Worm (Caenorhabditis elegans) whole organism, L4 larva: ENCODE results near the gene ZK688.11.

Experiments used
- D1046.2 ChIP-seq: fragments of 200-800 bp; sonication (Bioruptor generic); IDR thresholded peaks from 2 replicates; pipeline ENCODE4 v1.3.6; 2022; ENCODE audit warnings: missing genetic modification characterization, missing compliant biosample characterization
- F10B5.3 ChIP-seq: sonication (generic microtip); optimal IDR thresholded peaks from 2 replicates; lab custom pipeline; 2016; ENCODE audit warnings: mild to moderate bottlenecking, missing genetic modification characterization, missing compliant biosample characterization
- F49E8.2 ChIP-seq: sonication (generic microtip); optimal IDR thresholded peaks from 2 replicates; lab custom pipeline; 2016; ENCODE audit warnings: missing compliant biosample characterization, mild to moderate bottlenecking, missing genetic modification characterization, borderline replicate concordance
- Y75B8A.6 ChIP-seq: fragments of 200-800 bp; sonication (Bioruptor generic); IDR thresholded peaks from 2 replicates; pipeline ENCODE4 v1.3.6; 2022; ENCODE audit warnings: missing genetic modification reagents, missing genetic modification characterization, missing compliant biosample characterization
- ZK337.2 ChIP-seq: fragments of 200-800 bp; sonication (Bioruptor generic); IDR thresholded peaks from 2 replicates; pipeline ENCODE4 v1.3.6; 2022; ENCODE audit warnings: missing genetic modification reagents, missing genetic modification characterization, missing compliant biosample characterization
- attf-4 ChIP-seq: sonication (generic microtip); optimal IDR thresholded peaks from 3 replicates; lab custom pipeline; 2017; ENCODE audit warnings: missing biosample characterization, missing genetic modification characterization
- ceh-20 ChIP-seq: fragments of 200-800 bp; sonication (Bioruptor generic); IDR thresholded peaks from 2 replicates; pipeline ENCODE4 v1.3.6; 2022; ENCODE audit warnings: missing genetic modification reagents, missing genetic modification characterization, missing compliant biosample characterization
- ceh-28 ChIP-seq: fragments of 150-350 bp; optimal IDR thresholded peaks from 2 replicates; lab custom pipeline; 2014; ENCODE audit warnings: missing biosample characterization, missing genetic modification reagents, missing genetic modification characterization
- ceh-62 ChIP-seq: sonication (generic microtip); optimal IDR thresholded peaks from 2 replicates; lab custom pipeline; 2017; ENCODE audit warnings: missing biosample characterization, missing genetic modification characterization
- ceh-82 ChIP-seq: sonication (generic microtip); optimal IDR thresholded peaks from 2 replicates; lab custom pipeline; 2017; ENCODE audit warnings: missing biosample characterization, missing genetic modification characterization
- ces-1 ChIP-seq: fragments of 150-350 bp; sonication (generic microtip); optimal IDR thresholded peaks from 4 replicates; lab custom pipeline; 2014; ENCODE audit warnings: missing biosample characterization, missing genetic modification reagents, missing genetic modification characterization
- daf-12 ChIP-seq: fragments of 150-350 bp; optimal IDR thresholded peaks from 2 replicates; lab custom pipeline; 2014; ENCODE audit warnings: missing biosample characterization, missing genetic modification reagents, missing genetic modification characterization
- daf-16 ChIP-seq, 3 experiments: sonication (generic microtip); optimal IDR thresholded peaks; 2 replicates each; lab custom pipeline; 2016 to 2017; ENCODE audit warnings: missing genetic modification characterization in 3 of 3, missing genetic modification reagents in 3 of 3, mild to moderate bottlenecking in 2 of 3, missing compliant biosample characterization in 2 of 3, missing biosample characterization in 1 of 3, moderate library complexity in 1 of 3
- daf-19 ChIP-seq: fragments of 200-800 bp; sonication (Bioruptor generic); conservative IDR thresholded peaks from 2 replicates; pipeline ENCODE4 v1.3.6; 2022; ENCODE audit warnings: missing genetic modification characterization, missing compliant biosample characterization
- dmd-8 ChIP-seq: fragments of 200-800 bp; sonication (Bioruptor generic); IDR thresholded peaks from 2 replicates; pipeline ENCODE4 v1.3.6; 2022; ENCODE audit warnings: missing genetic modification characterization, missing compliant biosample characterization
- dmd-9 ChIP-seq: fragments of 200-800 bp; sonication (Bioruptor generic); IDR thresholded peaks from 2 replicates; pipeline ENCODE4 v1.3.6; 2022; ENCODE audit warnings: missing genetic modification reagents, missing genetic modification characterization, missing compliant biosample characterization
- dpl-1 ChIP-seq: fragments of 150-350 bp; optimal IDR thresholded peaks from 2 replicates; lab custom pipeline; 2014; ENCODE audit warnings: missing biosample characterization, missing genetic modification reagents, missing genetic modification characterization
- duxl-1 ChIP-seq: sonication (generic microtip); optimal IDR thresholded peaks from 2 replicates; lab custom pipeline; 2016; ENCODE audit warnings: mild to moderate bottlenecking, missing genetic modification characterization, moderate library complexity, missing compliant biosample characterization; ENCODE audit not compliant: poor library complexity
- egl-43 ChIP-seq: fragments of 200-800 bp; sonication (Bioruptor generic); IDR thresholded peaks from 2 replicates; pipeline ENCODE4 v1.3.6; 2022; ENCODE audit warnings: missing genetic modification reagents, missing genetic modification characterization, missing compliant biosample characterization
- gei-8 ChIP-seq: fragments of 200-800 bp; sonication (Bioruptor generic); optimal IDR thresholded peaks from 2 replicates; lab custom pipeline; 2018; ENCODE audit warnings: mild to moderate bottlenecking, missing genetic modification characterization, missing compliant biosample characterization
- hif-1 ChIP-seq, 2 experiments: sonication (generic microtip); optimal IDR thresholded peaks; 2 replicates each; lab custom pipeline; 2016 to 2017; ENCODE audit warnings: missing compliant biosample characterization in 2 of 2, missing genetic modification characterization in 2 of 2, missing genetic modification reagents in 2 of 2, missing genotype in 2 of 2, mild to moderate bottlenecking in 1 of 2
- hlh-11 ChIP-seq: fragments of 200-800 bp; sonication (Bioruptor generic); optimal IDR thresholded peaks from 2 replicates; lab custom pipeline; 2018; ENCODE audit warnings: mild to moderate bottlenecking, missing genetic modification characterization, missing compliant biosample characterization
- hlh-30 ChIP-seq: sonication (generic microtip); optimal IDR thresholded peaks from 2 replicates; lab custom pipeline; 2017; ENCODE audit warnings: antibody characterized with exemption, mild to moderate bottlenecking, missing genetic modification characterization, missing compliant biosample characterization; ENCODE audit not compliant: insufficient read depth
- hmg-1.1 ChIP-seq: fragments of 200-800 bp; sonication (Bioruptor generic); IDR thresholded peaks from 2 replicates; pipeline ENCODE4 v1.3.6; 2022; ENCODE audit warnings: missing genetic modification reagents, missing genetic modification characterization, missing compliant biosample characterization
- jun-1 ChIP-seq: fragments of 150-350 bp; optimal IDR thresholded peaks from 2 replicates; lab custom pipeline; 2014; ENCODE audit warnings: missing biosample characterization, missing genetic modification reagents, missing genetic modification characterization
- lin-1 ChIP-seq: fragments of 200-800 bp; sonication (Bioruptor generic); IDR thresholded peaks from 2 replicates; pipeline ENCODE4 v1.3.6; 2022; ENCODE audit warnings: missing genetic modification reagents, missing genetic modification characterization, missing compliant biosample characterization
- lin-38 ChIP-seq: fragments of 200-800 bp; sonication (Bioruptor generic); IDR thresholded peaks from 2 replicates; pipeline ENCODE4 v1.3.6; 2022; ENCODE audit warnings: missing genetic modification reagents, missing genetic modification characterization, missing compliant biosample characterization
- lsy-2 ChIP-seq, 2 experiments: fragments of 150-350 bp in 1 of 2; sonication (generic microtip) in 1 of 2; optimal IDR thresholded peaks; 2 replicates each; lab custom pipeline; 2014 to 2017; ENCODE audit warnings: missing biosample characterization in 2 of 2, missing genetic modification characterization in 2 of 2
- madf-5 ChIP-seq, 2 experiments: fragments of 200-800 bp; sonication (Bioruptor generic); IDR thresholded peaks; 2 replicates each; pipeline ENCODE4 v1.3.6; 2022; ENCODE audit warnings: missing compliant biosample characterization in 2 of 2, missing genetic modification characterization in 2 of 2
- madf-9 ChIP-seq: fragments of 200-800 bp; sonication (Bioruptor generic); conservative IDR thresholded peaks from 2 replicates; pipeline ENCODE4 v1.3.6; 2022; ENCODE audit warnings: missing genetic modification reagents, missing genetic modification characterization, missing compliant biosample characterization
- mdl-1 ChIP-seq, 2 experiments: fragments of 150-350 bp in 1 of 2; sonication (generic microtip) in 1 of 2; optimal IDR thresholded peaks; 2 replicates each; lab custom pipeline; 2014 to 2017; ENCODE audit warnings: missing biosample characterization in 2 of 2, missing genetic modification characterization in 2 of 2
- mxl-3 ChIP-seq: fragments of 200-800 bp; sonication (Bioruptor generic); optimal IDR thresholded peaks from 2 replicates; lab custom pipeline; 2018; ENCODE audit warnings: mild to moderate bottlenecking, missing genetic modification characterization, missing compliant biosample characterization
- nhr-10 ChIP-seq: fragments of 150-350 bp; optimal IDR thresholded peaks from 2 replicates; lab custom pipeline; 2014; ENCODE audit warnings: missing biosample characterization, missing genetic modification characterization
- nhr-28 ChIP-seq: fragments of 150-350 bp; optimal IDR thresholded peaks from 2 replicates; lab custom pipeline; 2014; ENCODE audit warnings: missing biosample characterization, missing genetic modification characterization
- nhr-41 ChIP-seq: fragments of 200-800 bp; sonication (Bioruptor generic); IDR thresholded peaks from 2 replicates; pipeline ENCODE4 v1.3.6; 2022; ENCODE audit warnings: missing genetic modification reagents, missing genetic modification characterization, missing compliant biosample characterization
- nhr-6 ChIP-seq: fragments of 150-350 bp; optimal IDR thresholded peaks from 2 replicates; lab custom pipeline; 2014; ENCODE audit warnings: missing biosample characterization, missing genetic modification characterization
- pha-4 ChIP-seq, 2 experiments: fragments of 150-350 bp in 1 of 2; fragments of 200-800 bp in 1 of 2; sonication (Bioruptor generic) in 1 of 2; IDR thresholded peaks in 1 of 2; optimal IDR thresholded peaks in 1 of 2; 2 replicates each; pipeline versions ENCODE4 v1.3.6 to Lab custom; 2014 to 2022; ENCODE audit warnings: missing genetic modification characterization in 2 of 2, missing genetic modification reagents in 2 of 2, missing biosample characterization in 1 of 2, missing compliant biosample characterization in 1 of 2
- php-3 ChIP-seq: fragments of 200-800 bp; sonication (Bioruptor generic); IDR thresholded peaks from 2 replicates; pipeline ENCODE4 v1.3.6; 2022; ENCODE audit warnings: missing genetic modification reagents, missing genetic modification characterization, missing compliant biosample characterization
- skn-1 ChIP-seq: fragments of 150-350 bp; optimal IDR thresholded peaks from 2 replicates; lab custom pipeline; 2014; ENCODE audit warnings: missing biosample characterization, missing genetic modification characterization
- unc-130 ChIP-seq: sonication (generic microtip); optimal IDR thresholded peaks from 2 replicates; lab custom pipeline; 2016; ENCODE audit warnings: missing genetic modification reagents, missing genetic modification characterization, missing compliant biosample characterization
- unc-62 ChIP-seq, 3 experiments: fragments of 150-350 bp in 1 of 3; sonication (generic microtip); optimal IDR thresholded peaks in 2 of 3; peaks in 1 of 3; 1 replicate in 1 of 3; 2 replicates in 2 of 3; lab custom pipeline; 2014 to 2017; ENCODE audit warnings: missing biosample characterization in 3 of 3, missing genetic modification characterization in 3 of 3, missing genetic modification reagents in 3 of 3, missing genotype in 1 of 3
- vab-7 ChIP-seq: fragments of 200-800 bp; sonication (Bioruptor generic); IDR thresholded peaks from 2 replicates; pipeline ENCODE4 v1.3.6; 2022; ENCODE audit warnings: missing genetic modification reagents, missing genetic modification characterization, missing compliant biosample characterization
- zag-1 ChIP-seq: fragments of 150-350 bp; optimal IDR thresholded peaks from 2 replicates; lab custom pipeline; 2014; ENCODE audit warnings: missing biosample characterization, missing genetic modification characterization
- zip-11 ChIP-seq: fragments of 200-800 bp; sonication (Bioruptor generic); IDR thresholded peaks from 2 replicates; pipeline ENCODE4 v1.3.6; 2022; ENCODE audit warnings: missing genetic modification characterization, missing compliant biosample characterization
- ztf-7 ChIP-seq: fragments of 150-350 bp; optimal IDR thresholded peaks from 2 replicates; lab custom pipeline; 2014; ENCODE audit warnings: missing biosample characterization, missing genetic modification characterization

The ZK688.11 gene

DNA sequence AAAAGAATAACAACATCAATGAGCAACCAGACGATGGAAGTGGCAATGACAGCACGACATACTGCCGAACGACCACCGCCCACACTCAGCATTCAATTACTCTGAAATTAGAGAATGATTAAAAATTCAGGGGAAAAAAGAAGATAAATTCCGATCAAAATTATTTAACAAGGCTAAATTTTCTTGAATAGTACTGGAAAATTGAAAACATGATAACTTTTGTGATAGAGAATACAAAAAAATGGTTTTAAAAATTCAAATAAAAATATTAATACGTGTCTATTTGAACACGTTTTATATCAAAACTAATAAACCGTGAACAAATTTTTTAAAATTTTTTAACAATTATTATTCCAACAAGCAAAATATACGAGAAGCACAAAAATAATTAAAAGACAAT is 32.9 kb upstream of the ZK688.11 start, which contains the start of gene gly-3:
TSS of gene gly-3 (minus strand) at position 101 of the 400 bp plus-strand sequence.
- TF ChIP-seq zag-1 (tag; lab: Kevin White, UChicago) = no peak
- no peak for TF ChIP-seq hlh-11 (tag; lab: Kevin White, UChicago)

DNA sequence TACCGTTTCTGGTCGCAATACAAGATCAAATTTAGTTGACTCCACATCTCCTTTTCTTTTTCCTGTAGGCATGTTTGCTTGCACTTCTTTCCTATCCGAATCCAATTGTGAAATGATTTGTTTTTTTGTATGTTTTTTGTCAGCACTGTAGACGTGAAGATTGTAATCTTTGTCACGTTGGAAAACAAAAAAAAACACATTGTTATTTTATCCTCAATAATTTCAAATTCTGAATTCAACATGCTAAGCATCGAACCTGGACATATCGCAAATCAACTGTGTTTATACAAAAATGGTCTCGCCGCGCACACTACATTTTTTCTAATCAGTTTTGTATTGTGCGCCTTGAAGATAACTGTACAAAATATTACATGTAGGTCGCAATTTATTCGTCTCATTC is 28.7 kb upstream of the ZK688.11 start, which contains the start of gene ZK688.12:
TSS of gene ZK688.12 (minus strand) at position 101 of the 400 bp plus-strand sequence.
- TF ChIP-seq mxl-3 (GFP tag; lab: Kevin White, UChicago) (no peak), nhr-10 (tag; lab: Kevin White, UChicago) (no peak), hmg-1.1 (GFP tag; lab: Robert Waterston, UW) (no peak), ZK337.2 (GFP tag; lab: Robert Waterston, UW) (no peak)

DNA sequence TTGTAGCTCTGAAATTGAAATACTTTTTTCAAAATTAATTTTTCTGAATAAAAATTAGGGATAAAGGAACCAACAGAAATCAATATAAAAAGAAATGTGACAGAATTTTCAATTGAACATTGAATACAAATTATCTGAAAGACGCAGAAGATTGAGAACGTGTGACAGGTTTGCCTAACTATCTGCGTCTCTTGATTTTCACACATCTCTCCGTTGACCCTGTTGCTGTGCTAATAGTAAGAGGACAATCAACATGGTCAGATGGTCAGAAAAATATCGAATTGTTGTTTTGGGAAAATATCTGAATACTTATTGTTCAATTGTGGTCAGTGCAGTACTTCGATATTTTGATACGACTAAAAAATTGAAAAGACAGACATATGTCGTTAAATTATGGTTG is 26.9 kb upstream of the ZK688.11 start, which contains the start of gene ZK688.7:
TSS of gene ZK688.7 (minus strand) at position 14 of the 400 bp plus-strand sequence.
- TF ChIP-seq dmd-8 (GFP tag; lab: Robert Waterston, UW) = no peak
- no peak for TF ChIP-seq ceh-62
- no peak for TF ChIP-seq madf-5 (GFP tag; IDR thresholded peaks at IDR 0.05; lab: Robert Waterston, UW)
- TF ChIP-seq jun-1 (tag; lab: Kevin White, UChicago) = no peak
- TF ChIP-seq ceh-20 (GFP tag; lab: Robert Waterston, UW) = no peak
- no peak for TF ChIP-seq F10B5.3
- TF ChIP-seq ces-1 = no peak
- TF ChIP-seq ceh-82 = no peak
- TF ChIP-seq php-3 (GFP tag; lab: Robert Waterston, UW) = no peak
- TF ChIP-seq zag-1 (tag; lab: Kevin White, UChicago) = no peak
- TF ChIP-seq hif-1 (tag; optimal IDR thresholded peaks at IDR 0.05; lab: Kevin White, UChicago) = no peak
- peak in 1 of 2 experiments; percentile 29 for TF ChIP-seq lsy-2 (tag; optimal IDR thresholded peaks at IDR 0.05; lab: Kevin White, UChicago)
- no peak for TF ChIP-seq dpl-1 (GFP tag; lab: Kevin White, UChicago)
- peak; percentile 31 for TF ChIP-seq mxl-3 (GFP tag; lab: Kevin White, UChicago)
- no peak for TF ChIP-seq Y75B8A.6 (GFP tag; lab: Robert Waterston, UW)
- peak; percentile 56 for TF ChIP-seq hlh-11 (tag; lab: Kevin White, UChicago)
- TF ChIP-seq pha-4 (GFP tag; IDR thresholded peaks at IDR 0.05; lab: Robert Waterston, UW) = no peak
- no peak for TF ChIP-seq pha-4 (tag; optimal IDR thresholded peaks at IDR 0.05; lab: Kevin White, UChicago)
- TF ChIP-seq ceh-28 = no peak
- TF ChIP-seq skn-1 (tag; lab: Kevin White, UChicago) = no peak
- TF ChIP-seq lin-1 (GFP tag; lab: Robert Waterston, UW) = no peak
- TF ChIP-seq D1046.2 (GFP tag; lab: Robert Waterston, UW) = no peak
- no peak for TF ChIP-seq egl-43
- no peak for TF ChIP-seq F49E8.2
- no peak for TF ChIP-seq gei-8
- peak; percentile 86 for TF ChIP-seq hlh-30 (tag; lab: Kevin White, UChicago)
- TF ChIP-seq unc-130 = no peak
- no peak for TF ChIP-seq attf-4
- TF ChIP-seq unc-62 (GFP tag; optimal IDR thresholded peaks at IDR 0.05 in 1 of 2; lab: Kevin White, UChicago) = peak in 1 of 2 experiments; percentile 87
- no peak for TF ChIP-seq unc-62 (tag; optimal IDR thresholded peaks at IDR 0.05; lab: Kevin White, UChicago)
- peak in 1 of 2 experiments; percentile 47 for TF ChIP-seq mdl-1 (tag; optimal IDR thresholded peaks at IDR 0.05; lab: Kevin White, UChicago)
- TF ChIP-seq madf-9 (GFP tag; lab: Robert Waterston, UW) = no peak
- peak; percentile 60 for TF ChIP-seq nhr-28 (tag; lab: Kevin White, UChicago)
- no peak for TF ChIP-seq daf-12 (tag; lab: Kevin White, UChicago)
- no peak for TF ChIP-seq vab-7 (GFP tag; lab: Robert Waterston, UW)
- TF ChIP-seq nhr-6 = no peak
- TF ChIP-seq hmg-1.1 (GFP tag; lab: Robert Waterston, UW) = no peak
- TF ChIP-seq duxl-1 = no peak
- TF ChIP-seq daf-16 (GFP tag; optimal IDR thresholded peaks at IDR 0.05; lab: Kevin White, UChicago) = no peak
- peak; percentile 84 for TF ChIP-seq daf-16 (tag; optimal IDR thresholded peaks at IDR 0.05; lab: Kevin White, UChicago)
- TF ChIP-seq lin-38 = no peak
- TF ChIP-seq nhr-41 = no peak
- no peak for TF ChIP-seq zip-11 (GFP tag; lab: Robert Waterston, UW)
- TF ChIP-seq dmd-9 (GFP tag; lab: Robert Waterston, UW) = no peak
- TF ChIP-seq ztf-7 (tag; lab: Kevin White, UChicago) = no peak
- no peak for TF ChIP-seq daf-19
